Fruit fly (Drosophila melanogaster): Measurements from ENCODE around the gene CG8607.

The CG8607 gene

dm6 chr3L:7334990-7335389, 15.1 kb downstream of the CG8607 start, which contains the start of the genes wrm1 and wrm2 (continued):
- TF ChIP-seq gfzf (GFP tag; optimal IDR thresholded peaks at IDR 0.05) (no peak), Scr (GFP tag; IDR thresholded peaks at IDR 0.05; ENCODE audit: partially characterized antibody) (peak; percentile 61), Stat92E (GFP tag; optimal IDR thresholded peaks at IDR 0.05) (peak in 1 of 3 experiments; percentile 73), disco-r (GFP tag; optimal IDR thresholded peaks at IDR 0.05) (no peak), Opbp (GFP tag; IDR thresholded peaks at IDR 0.05; ENCODE audit: partially characterized antibody) (peak; percentile 63; the same call in 2 of the 3 replicates), CG7357 (GFP tag; IDR thresholded peaks at IDR 0.05) (no peak), Gug (GFP tag; IDR thresholded peaks at IDR 0.05) (no peak), pum (GFP tag; optimal IDR thresholded peaks at IDR 0.05) (no peak), Fer1 (GFP tag; optimal IDR thresholded peaks at IDR 0.05) (peak; percentile 11), MBD-R2 (GFP tag; IDR thresholded peaks at IDR 0.05) (peak; percentile 87), E2f2 (GFP tag; IDR thresholded peaks at IDR 0.05) (peak; percentile 48; the same call in 1 of the 2 replicates), CG7928 (GFP tag; optimal IDR thresholded peaks at IDR 0.05) (no peak), CG6791 (GFP tag; IDR thresholded peaks at IDR 0.05; ENCODE audit: partially characterized antibody) (peak; percentile 67), BtbVII (GFP tag; optimal IDR thresholded peaks at IDR 0.05) (no peak), Bgb (GFP tag; IDR thresholded peaks at IDR 0.05; ENCODE audit: partially characterized antibody) (peak; percentile 70), stwl (tag; optimal IDR thresholded peaks at IDR 0.05) (peak; percentile 76), Dek (tag; optimal IDR thresholded peaks at IDR 0.05) (no peak), Bdp1 (GFP tag; optimal IDR thresholded peaks at IDR 0.05) (no peak), Sry-δ (GFP tag; optimal IDR thresholded peaks at IDR 0.05) (peak; percentile 90), CG7963 (GFP tag; IDR thresholded peaks at IDR 0.05; ENCODE audit: partially characterized antibody) (0 out of 3 replicates have a peak, but pooled peaks have one; percentile 26), CG12155 (GFP tag; optimal IDR thresholded peaks at IDR 0.05) (peak; percentile 44), Lhr (GFP tag; optimal IDR thresholded peaks at IDR 0.05) (peak; percentile 46), ken (GFP tag; IDR thresholded peaks at IDR 0.05) (no peak), insv (GFP tag; optimal IDR thresholded peaks at IDR 0.05) (peak in 1 of 2 experiments; percentile 60), pzg (GFP tag; optimal IDR thresholded peaks at IDR 0.05) (peak; percentile 59), CG8359 (GFP tag; optimal IDR thresholded peaks at IDR 0.05; ENCODE audit: borderline replicate concordance) (no peak), sens-2 (GFP tag; IDR thresholded peaks at IDR 0.05) (no peak), Usf (GFP tag; optimal IDR thresholded peaks at IDR 0.05) (no peak), CG1024 (GFP tag; IDR thresholded peaks at IDR 0.05) (no peak), vfl (GFP tag; optimal IDR thresholded peaks at IDR 0.05) (no peak), CG5953 (GFP tag; IDR thresholded peaks at IDR 0.05) (no peak), Neu2 (GFP tag; optimal IDR thresholded peaks at IDR 0.05; ENCODE audit: borderline replicate concordance) (no peak), chinmo (GFP tag; IDR thresholded peaks at IDR 0.05; ENCODE audit: partially characterized antibody) (0 out of 4 replicates have a peak, but pooled peaks have one; percentile 13), Camta (GFP tag; optimal IDR thresholded peaks at IDR 0.05) (no peak), CG34224 (GFP tag; IDR thresholded peaks at IDR 0.05; ENCODE audit: partially characterized antibody) (peak; percentile 46; the same call in 1 of the 3 replicates), CG13424 (tag; optimal IDR thresholded peaks at IDR 0.05) (no peak), CG16813 (GFP tag; IDR thresholded peaks at IDR 0.05; ENCODE audit: partially characterized antibody) (peak; percentile 57; the same call in 2 of the 3 replicates), Elba2 (GFP tag; optimal IDR thresholded peaks at IDR 0.05) (peak; percentile 88), CG14050 (GFP tag; IDR thresholded peaks at IDR 0.05) (no peak), CG8478 (optimal IDR thresholded peaks at IDR 0.05) (no peak), CG4617 (GFP tag; optimal IDR thresholded peaks at IDR 0.05; ENCODE audit: borderline replicate concordance) (peak; percentile 62), PHDP (tag; optimal IDR thresholded peaks at IDR 0.05) (no peak), CG8924 (tag; optimal IDR thresholded peaks at IDR 0.05) (peak; percentile 66), fu2 (GFP tag; optimal IDR thresholded peaks at IDR 0.05) (no peak), CG2712 (tag; optimal IDR thresholded peaks at IDR 0.05) (peak; percentile 42), CG13123 (GFP tag; optimal IDR thresholded peaks at IDR 0.05) (no peak), Drgx (GFP tag; IDR thresholded peaks at IDR 0.05) (no peak), tna (GFP tag; IDR thresholded peaks at IDR 0.05; ENCODE audit: partially characterized antibody) (peak; percentile 67), CG6689 (GFP tag; IDR thresholded peaks at IDR 0.05) (no peak), slou (GFP tag; optimal IDR thresholded peaks at IDR 0.05) (no peak)
